Worm (Caenorhabditis elegans) whole organism, L3 larva: Measurements from ENCODE around the gene Y42H9AR.1.

ENCODE experiments used
- ZK546.5 ChIP-seq: sonication (generic microtip); optimal IDR thresholded peaks from 2 replicates; lab custom pipeline; 2017; ENCODE audit warnings: missing biosample characterization, missing genetic modification characterization
- ceh-82 ChIP-seq: fragments of 150-350 bp; optimal IDR thresholded peaks from 2 replicates; lab custom pipeline; 2014; ENCODE audit warnings: missing biosample characterization, missing genetic modification characterization
- egl-5 ChIP-seq: fragments of 150-350 bp; optimal IDR thresholded peaks from 2 replicates; lab custom pipeline; 2017; ENCODE audit warnings: missing biosample characterization, missing genetic modification reagents, missing genetic modification characterization, inconsistent platforms
- elt-2 ChIP-seq: sonication (generic microtip); optimal IDR thresholded peaks from 2 replicates; lab custom pipeline; 2016; ENCODE audit warnings: missing genetic modification reagents, mild to moderate bottlenecking, missing genetic modification characterization, missing compliant biosample characterization
- elt-3 ChIP-seq, 3 experiments: fragments of 150-350 bp in 1 of 3; sonication (generic microtip) in 2 of 3; optimal IDR thresholded peaks; 2 replicates in 2 of 3; 4 replicates in 1 of 3; lab custom pipeline; 2014 to 2017; ENCODE audit warnings: missing biosample characterization in 3 of 3, missing genetic modification characterization in 3 of 3
- fkh-10 ChIP-seq: sonication (generic microtip); optimal IDR thresholded peaks from 2 replicates; lab custom pipeline; 2017; ENCODE audit warnings: missing biosample characterization, missing genetic modification reagents, missing genetic modification characterization
- nhr-11 ChIP-seq: fragments of 150-350 bp; optimal IDR thresholded peaks from 2 replicates; lab custom pipeline; 2014; ENCODE audit warnings: missing biosample characterization, missing genetic modification characterization
- nhr-237 ChIP-seq: fragments of 150-350 bp; optimal IDR thresholded peaks from 2 replicates; lab custom pipeline; 2014; ENCODE audit warnings: missing biosample characterization, missing genetic modification characterization
- skn-1 ChIP-seq: fragments of 150-350 bp; optimal IDR thresholded peaks from 2 replicates; lab custom pipeline; 2014; ENCODE audit warnings: missing biosample characterization, missing genetic modification characterization
- snpc-4 ChIP-seq: fragments of 150-350 bp; optimal IDR thresholded peaks from 2 replicates; lab custom pipeline; 2014; ENCODE audit warnings: missing biosample characterization, missing genetic modification characterization
- unc-62 ChIP-seq: fragments of 150-350 bp; sonication (generic microtip); optimal IDR thresholded peaks from 4 replicates; lab custom pipeline; 2014; ENCODE audit warnings: missing biosample characterization, missing genetic modification reagents, missing genetic modification characterization
- ztf-11 ChIP-seq: fragments of 150-350 bp; optimal IDR thresholded peaks from 2 replicates; lab custom pipeline; 2014; ENCODE audit warnings: missing biosample characterization, missing genetic modification characterization

DNA sequence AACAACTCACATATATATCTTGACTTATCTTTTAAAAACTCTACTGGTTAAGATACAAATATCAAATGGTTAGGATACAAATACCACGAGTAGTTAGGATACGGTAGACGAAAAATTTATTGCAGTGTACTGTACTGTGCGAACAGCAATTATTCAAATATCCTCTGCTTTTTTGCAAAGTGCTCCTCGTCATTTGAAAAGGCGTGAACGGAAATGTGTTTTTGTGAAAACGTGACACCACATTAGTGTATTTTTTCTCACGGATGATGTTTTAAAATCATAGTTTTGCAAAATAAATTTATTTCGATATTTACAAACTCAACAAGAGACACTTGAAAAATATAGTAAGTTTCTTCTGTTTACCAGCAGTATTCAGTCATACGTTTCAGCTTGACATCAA, 5.6 kb downstream of the Y42H9AR.1 start, which contains the start of gene F42G8.8:
- TF ChIP-seq nhr-11 (tag; lab: Kevin White, UChicago) (no peak), skn-1 (tag; lab: Kevin White, UChicago) (no peak), ZK546.5 (tag; lab: Kevin White, UChicago) (no peak), fkh-10 (GFP tag; lab: Kevin White, UChicago) (no peak), snpc-4 (no peak), ztf-11 (tag; lab: Kevin White, UChicago) (no peak), nhr-237 (tag; lab: Kevin White, UChicago) (no peak), unc-62 (GFP tag; lab: Kevin White, UChicago) (no peak), elt-3 (tag; optimal IDR thresholded peaks at IDR 0.05; lab: Kevin White, UChicago) (no peak), elt-2 (tag; lab: Kevin White, UChicago) (no peak), egl-5 (tag; lab: Kevin White, UChicago) (no peak), ceh-82 (no peak)
